Worm (Caenorhabditis elegans) whole organism, L3 larva: ENCODE measurements around the gene F41F3.3.

Experiments used
- ZK546.5 ChIP-seq: sonication (generic microtip); optimal IDR thresholded peaks from 2 replicates; lab custom pipeline; 2017; ENCODE audit warnings: missing biosample characterization, missing genetic modification characterization
- aly-2 ChIP-seq: fragments of 150-350 bp; optimal IDR thresholded peaks from 2 replicates; lab custom pipeline; 2014; ENCODE audit warnings: missing biosample characterization, missing genetic modification characterization
- ama-1 ChIP-seq: fragments of 150-350 bp; optimal IDR thresholded peaks from 2 replicates; lab custom pipeline; 2018
- ceh-28 ChIP-seq: fragments of 150-350 bp; optimal IDR thresholded peaks from 2 replicates; lab custom pipeline; 2014; ENCODE audit warnings: missing biosample characterization, missing genetic modification reagents, missing genetic modification characterization
- ceh-82 ChIP-seq: fragments of 150-350 bp; optimal IDR thresholded peaks from 2 replicates; lab custom pipeline; 2014; ENCODE audit warnings: missing biosample characterization, missing genetic modification characterization
- ceh-9 ChIP-seq: sonication (generic microtip); optimal IDR thresholded peaks from 2 replicates; lab custom pipeline; 2018; ENCODE audit warnings: missing biosample characterization, missing genetic modification characterization
- egl-27 ChIP-seq: sonication (generic microtip); optimal IDR thresholded peaks from 4 replicates; lab custom pipeline; 2017; ENCODE audit warnings: missing biosample characterization, missing genetic modification reagents, missing genetic modification characterization
- egl-5 ChIP-seq: fragments of 150-350 bp; optimal IDR thresholded peaks from 2 replicates; lab custom pipeline; 2017; ENCODE audit warnings: missing biosample characterization, missing genetic modification reagents, missing genetic modification characterization, inconsistent platforms
- elt-1 ChIP-seq: fragments of 150-350 bp; optimal IDR thresholded peaks from 2 replicates; lab custom pipeline; 2014; ENCODE audit warnings: missing biosample characterization, missing genetic modification characterization
- eor-1 ChIP-seq, 2 experiments: fragments of 150-350 bp; optimal IDR thresholded peaks; 2 replicates each; lab custom pipeline; 2014 to 2018; ENCODE audit warnings: missing biosample characterization in 2 of 2, missing genetic modification characterization in 2 of 2
- fkh-10 ChIP-seq: sonication (generic microtip); optimal IDR thresholded peaks from 2 replicates; lab custom pipeline; 2017; ENCODE audit warnings: missing biosample characterization, missing genetic modification reagents, missing genetic modification characterization
- fkh-2 ChIP-seq: fragments of 150-350 bp; optimal IDR thresholded peaks from 2 replicates; lab custom pipeline; 2014; ENCODE audit warnings: missing biosample characterization, missing genetic modification reagents, missing genetic modification characterization
- fos-1 ChIP-seq: fragments of 150-350 bp; optimal IDR thresholded peaks from 2 replicates; lab custom pipeline; 2014; ENCODE audit warnings: missing biosample characterization, missing genetic modification characterization
- jun-1 ChIP-seq: fragments of 150-350 bp; optimal IDR thresholded peaks from 2 replicates; lab custom pipeline; 2014; ENCODE audit warnings: missing biosample characterization, missing genetic modification reagents, missing genetic modification characterization
- lin-15B ChIP-seq: fragments of 150-350 bp; optimal IDR thresholded peaks from 2 replicates; lab custom pipeline; 2014; ENCODE audit warnings: missing biosample characterization, missing genetic modification characterization
- lin-39 ChIP-seq: fragments of 150-350 bp; optimal IDR thresholded peaks from 2 replicates; lab custom pipeline; 2018; ENCODE audit warnings: missing biosample characterization, missing genetic modification reagents, missing genetic modification characterization
- lsy-12 ChIP-seq: sonication (generic microtip); optimal IDR thresholded peaks from 2 replicates; lab custom pipeline; 2016; ENCODE audit warnings: mild to moderate bottlenecking, missing genetic modification characterization, missing compliant biosample characterization
- nfya-1 ChIP-seq: sonication (generic microtip); optimal IDR thresholded peaks from 2 replicates; lab custom pipeline; 2017; ENCODE audit warnings: missing genetic modification characterization, mild to moderate bottlenecking, missing compliant biosample characterization, antibody characterized with exemption, moderate library complexity; ENCODE audit not compliant: insufficient read depth
- nhr-11 ChIP-seq: fragments of 150-350 bp; optimal IDR thresholded peaks from 2 replicates; lab custom pipeline; 2014; ENCODE audit warnings: missing biosample characterization, missing genetic modification characterization
- nhr-12 ChIP-seq: fragments of 150-350 bp; optimal IDR thresholded peaks from 2 replicates; lab custom pipeline; 2014; ENCODE audit warnings: missing biosample characterization, missing genetic modification characterization
- nhr-23 ChIP-seq: fragments of 150-350 bp; optimal IDR thresholded peaks from 2 replicates; lab custom pipeline; 2014; ENCODE audit warnings: missing biosample characterization, missing genetic modification reagents, missing genetic modification characterization
- nhr-25 ChIP-seq: sonication (generic microtip); optimal IDR thresholded peaks from 2 replicates; lab custom pipeline; 2017; ENCODE audit warnings: missing biosample characterization, missing genetic modification characterization
- nhr-28 ChIP-seq: fragments of 150-350 bp; optimal IDR thresholded peaks from 2 replicates; lab custom pipeline; 2014; ENCODE audit warnings: missing biosample characterization, missing genetic modification characterization
- nhr-43 ChIP-seq: sonication (generic microtip); optimal IDR thresholded peaks from 2 replicates; lab custom pipeline; 2016; ENCODE audit warnings: mild to moderate bottlenecking, missing genetic modification characterization, missing compliant biosample characterization; ENCODE audit not compliant: poor library complexity, severe bottlenecking
- nhr-67 ChIP-seq: fragments of 150-350 bp; optimal IDR thresholded peaks from 2 replicates; lab custom pipeline; 2014; ENCODE audit warnings: missing biosample characterization, missing genetic modification characterization
- nhr-77 ChIP-seq: fragments of 150-350 bp; optimal IDR thresholded peaks from 2 replicates; lab custom pipeline; 2014; ENCODE audit warnings: missing biosample characterization, missing genetic modification characterization
- pha-4 ChIP-seq: fragments of 150-350 bp; optimal IDR thresholded peaks from 2 replicates; lab custom pipeline; 2014; ENCODE audit warnings: missing biosample characterization, missing genetic modification reagents, missing genetic modification characterization
- pqm-1 ChIP-seq: fragments of 150-350 bp; optimal IDR thresholded peaks from 2 replicates; lab custom pipeline; 2017; ENCODE audit warnings: missing biosample characterization, missing genetic modification characterization, inconsistent platforms
- sea-2 ChIP-seq: fragments of 150-350 bp; sonication (generic microtip); optimal IDR thresholded peaks from 4 replicates; lab custom pipeline; 2014; ENCODE audit warnings: missing biosample characterization, missing genetic modification reagents, missing genetic modification characterization
- tbx-2 ChIP-seq: sonication (generic microtip); optimal IDR thresholded peaks from 2 replicates; lab custom pipeline; 2016; ENCODE audit warnings: mild to moderate bottlenecking, missing genetic modification characterization, missing compliant biosample characterization
- unc-39 ChIP-seq: sonication (generic microtip); optimal IDR thresholded peaks from 4 replicates; lab custom pipeline; 2017; ENCODE audit warnings: missing biosample characterization, missing genetic modification characterization
- zag-1 ChIP-seq: fragments of 150-350 bp; optimal IDR thresholded peaks from 2 replicates; lab custom pipeline; 2014; ENCODE audit warnings: missing biosample characterization, missing genetic modification characterization
- ztf-11 ChIP-seq: fragments of 150-350 bp; optimal IDR thresholded peaks from 2 replicates; lab custom pipeline; 2014; ENCODE audit warnings: missing biosample characterization, missing genetic modification characterization

Gene F41F3.3

DNA sequence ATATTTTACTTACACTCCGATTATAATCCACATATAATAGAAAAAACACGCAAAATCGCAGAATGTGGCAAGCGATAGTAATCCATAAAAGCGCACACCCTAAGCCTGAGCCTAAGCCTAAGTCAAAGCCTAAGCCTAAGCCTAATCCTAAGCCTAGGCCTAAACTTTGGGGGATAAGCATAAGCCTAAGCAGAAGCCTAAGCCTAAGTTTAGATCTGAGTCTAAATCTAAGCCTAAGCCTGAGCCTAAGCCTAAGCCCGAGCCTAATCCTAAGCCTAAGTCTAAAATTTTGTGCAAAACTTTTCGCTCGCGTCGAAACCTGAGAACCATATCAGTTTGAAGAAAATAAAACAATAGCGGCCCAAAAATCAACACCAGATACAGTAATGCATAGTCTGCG lies 36.1 kb upstream of the F41F3.3 start:
- no peak for TF ChIP-seq sea-2
- TF ChIP-seq tbx-2: no peak
- TF ChIP-seq fos-1 (tag; lab: Kevin White, UChicago): no peak
- no peak for TF ChIP-seq egl-5
- no peak for TF ChIP-seq ceh-82 (tag; lab: Kevin White, UChicago)
- no peak for TF ChIP-seq pha-4 (tag; lab: Kevin White, UChicago)

DNA sequence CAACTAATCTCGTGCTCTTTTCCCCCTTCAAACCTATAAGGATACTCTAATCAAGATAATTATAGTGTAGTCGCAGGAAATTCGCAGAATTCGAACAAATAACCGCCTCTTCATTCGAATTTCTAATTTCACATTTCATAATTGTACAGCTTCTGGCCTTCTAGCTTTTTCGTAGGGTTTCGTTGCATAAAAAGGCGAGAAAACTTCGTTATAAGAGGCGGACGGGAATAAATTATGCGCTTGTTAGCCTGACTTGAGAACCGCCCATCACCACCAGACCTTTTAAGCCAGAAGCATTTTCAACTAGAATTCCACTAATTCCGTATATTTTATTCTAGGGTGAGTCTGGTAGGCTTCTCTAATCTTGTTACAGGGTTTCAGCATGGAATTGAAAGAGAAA lies 33.6 kb upstream of the F41F3.3 start, which contains the start of gene K03B4.4:
TSS of gene K03B4.4 (plus strand) at position 301 of the 400 bp plus-strand sequence.
- TF ChIP-seq fos-1 (tag; lab: Kevin White, UChicago) (no peak), nhr-67 (tag; lab: Kevin White, UChicago) (no peak), nhr-43 (tag; lab: Kevin White, UChicago) (no peak), unc-39 (tag; lab: Kevin White, UChicago) (no peak), ztf-11 (no peak), lsy-12 (tag; lab: Kevin White, UChicago) (no peak), ceh-82 (tag; lab: Kevin White, UChicago) (no peak), nhr-28 (tag; lab: Kevin White, UChicago) (no peak), zag-1 (tag; lab: Kevin White, UChicago) (no peak)

ce11 chrV:4676812-4677211 lies 28.8 kb upstream of the F41F3.3 start:
- TF ChIP-seq ceh-9 (no peak), nfya-1 (peak; percentile 70)

DNA sequence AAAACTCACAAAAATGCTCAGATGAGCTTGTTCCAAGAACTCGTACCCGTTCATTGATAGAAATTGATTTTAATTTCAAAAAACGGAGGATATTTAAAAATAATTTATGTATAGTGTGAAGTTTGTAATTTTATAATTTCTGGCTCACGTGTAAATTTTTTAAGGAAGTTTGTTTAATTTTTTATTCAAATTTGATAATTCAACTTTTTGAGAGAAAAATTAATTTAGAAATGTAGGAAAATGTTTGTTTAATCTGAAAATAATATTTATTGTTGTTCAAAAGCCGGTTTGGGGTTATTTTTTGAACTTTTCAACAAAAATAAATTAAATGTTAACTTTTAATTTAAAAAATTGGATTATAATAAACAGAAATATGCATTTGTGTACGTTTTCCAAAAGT lies 28.1 kb upstream of the F41F3.3 start, which contains the start of gene K03B4.6:
TSS of gene K03B4.6 (minus strand) at position 101 of the 400 bp plus-strand sequence.
- no peak for TF ChIP-seq ama-1
- no peak for TF ChIP-seq egl-5
- no peak for TF ChIP-seq tbx-2
- no peak for TF ChIP-seq pha-4 (tag; lab: Kevin White, UChicago)
- no peak for TF ChIP-seq nhr-11 (tag; lab: Kevin White, UChicago)
- TF ChIP-seq egl-27: no peak
- TF ChIP-seq eor-1 (tag; optimal IDR thresholded peaks at IDR 0.05; lab: Kevin White, UChicago): no peak
- no peak for TF ChIP-seq ceh-28
- TF ChIP-seq lin-39 (tag; lab: Kevin White, UChicago): no peak
- no peak for TF ChIP-seq ZK546.5
- TF ChIP-seq fkh-10 (GFP tag; lab: Kevin White, UChicago): no peak
- no peak for TF ChIP-seq fkh-2
- TF ChIP-seq lin-15B: no peak
- no peak for TF ChIP-seq nhr-28 (tag; lab: Kevin White, UChicago)
- no peak for TF ChIP-seq ceh-82 (tag; lab: Kevin White, UChicago)
- no peak for TF ChIP-seq nhr-25 (tag; lab: Kevin White, UChicago)
- TF ChIP-seq, all 47 proteins: peak for 0

- TF ChIP-seq eor-1 (tag; optimal IDR thresholded peaks at IDR 0.05; lab: Kevin White, UChicago): no peak
- no peak for TF ChIP-seq ama-1
- TF ChIP-seq jun-1 (tag; lab: Kevin White, UChicago): no peak
- TF ChIP-seq nhr-12: no peak
- no peak for TF ChIP-seq lin-39 (tag; lab: Kevin White, UChicago)
- no peak for TF ChIP-seq pqm-1 (tag; lab: Kevin White, UChicago)
- TF ChIP-seq fkh-2: no peak
- TF ChIP-seq aly-2 (tag; lab: Kevin White, UChicago): no peak
- no peak for TF ChIP-seq elt-1 (tag; lab: Kevin White, UChicago)
- TF ChIP-seq lin-15B: no peak
- no peak for TF ChIP-seq nhr-11 (tag; lab: Kevin White, UChicago)
- TF ChIP-seq ceh-9: no peak
- TF ChIP-seq tbx-2: no peak
- TF ChIP-seq ceh-28: no peak
- TF ChIP-seq lsy-12 (tag; lab: Kevin White, UChicago): no peak
- TF ChIP-seq nhr-28 (tag; lab: Kevin White, UChicago): no peak
- TF ChIP-seq nhr-23 (tag; lab: Kevin White, UChicago): no peak
- TF ChIP-seq nhr-77 (tag; lab: Kevin White, UChicago): no peak
Observed at ce11 chrV:4674506-4674905, 26.5 kb upstream of the F41F3.3 start, which contains the start of gene K03B4.8. Gene K03B4.8 (minus strand): TSS chrV:4674606.

- no peak for TF ChIP-seq nhr-43 (tag; lab: Kevin White, UChicago)
- TF ChIP-seq nhr-28 (tag; lab: Kevin White, UChicago): no peak
- no peak for TF ChIP-seq pha-4 (tag; lab: Kevin White, UChicago)
Observed at ce11 chrV:4672487-4672886, 24.4 kb upstream of the F41F3.3 start, which contains the start of gene K03B4.9. Gene K03B4.9 (minus strand): TSS chrV:4672587.
